Fruit fly (Drosophila melanogaster) whole organism, embryonic: ENCODE results near the gene Acph-1.

Experiments used
- B-H1 ChIP-seq: fragments of 200-800 bp; sonication (Bioruptor generic); IDR thresholded peaks from 3 replicates; pipeline ENCODE4 v1.3.6; 2022; ENCODE audit warnings: missing biosample characterization, missing genetic modification characterization
- CG10274 ChIP-seq: fragments of 200-800 bp; sonication (Bioruptor generic); optimal IDR thresholded peaks from 3 replicates; lab custom pipeline; 2017; ENCODE audit warnings: missing biosample characterization, mild to moderate bottlenecking, missing genetic modification characterization
- CG10321 ChIP-seq: fragments of 200-800 bp; sonication (Bioruptor generic); IDR thresholded peaks from 2 replicates; pipeline ENCODE4 v1.3.6; 2022; ENCODE audit warnings: missing biosample characterization, missing genetic modification characterization
- CG11085 ChIP-seq: fragments of 200-800 bp; sonication (Bioruptor generic); IDR thresholded peaks from 2 replicates; pipeline ENCODE4 v1.3.6; 2022; ENCODE audit warnings: missing biosample characterization, missing genetic modification characterization
- CG11560 ChIP-seq: fragments of 200-800 bp; sonication (Bioruptor generic); IDR thresholded peaks from 3 replicates; pipeline ENCODE4 v1.3.6; 2022; ENCODE audit warnings: missing biosample characterization, missing genetic modification characterization
- CG11695 ChIP-seq: fragments of 200-800 bp; sonication (Bioruptor generic); IDR thresholded peaks from 3 replicates; pipeline ENCODE4 v1.3.6; 2022; ENCODE audit warnings: missing biosample characterization, missing genetic modification characterization
- CG12104 ChIP-seq: fragments of 200-800 bp; sonication (Bioruptor generic); optimal IDR thresholded peaks from 3 replicates; lab custom pipeline; 2016; ENCODE audit warnings: missing biosample characterization, missing genetic modification characterization
- CG12391 ChIP-seq: fragments of 200-800 bp; sonication (Bioruptor generic); optimal IDR thresholded peaks from 3 replicates; lab custom pipeline; 2018; ENCODE audit warnings: missing biosample characterization, mild to moderate bottlenecking, missing genetic modification characterization, moderate library complexity
- CG14441 ChIP-seq: fragments of 200-800 bp; sonication (Bioruptor generic); IDR thresholded peaks from 2 replicates; pipeline ENCODE4 v1.3.6; 2022; ENCODE audit warnings: missing biosample characterization, missing genetic modification characterization
- CG14860 ChIP-seq: fragments of 200-800 bp; sonication (Bioruptor generic); IDR thresholded peaks from 3 replicates; pipeline ENCODE4 v1.3.6; 2022; ENCODE audit warnings: missing biosample characterization, missing genetic modification characterization; ENCODE audit not compliant: partially characterized antibody
- CG16813 ChIP-seq: fragments of 200-800 bp; sonication (Bioruptor generic); IDR thresholded peaks from 3 replicates; pipeline ENCODE4 v1.3.6; 2022; ENCODE audit warnings: missing biosample characterization, missing genetic modification characterization; ENCODE audit not compliant: partially characterized antibody
- CG17802 ChIP-seq: fragments of 200-800 bp; sonication (Bioruptor generic); optimal IDR thresholded peaks from 2 replicates; lab custom pipeline; 2018; ENCODE audit warnings: missing biosample characterization, mild to moderate bottlenecking, missing genetic modification characterization, moderate library complexity
- CG2712 ChIP-seq: fragments of 200-800 bp; optimal IDR thresholded peaks from 3 replicates; lab custom pipeline; 2019; ENCODE audit warnings: missing biosample characterization, mild to moderate bottlenecking, missing genetic modification characterization, moderate library complexity
- CG6175 ChIP-seq: fragments of 200-800 bp; sonication (Bioruptor generic); IDR thresholded peaks from 3 replicates; pipeline ENCODE4 v1.3.6; 2022; ENCODE audit warnings: missing biosample characterization, missing genetic modification characterization
- CG6689 ChIP-seq: fragments of 200-800 bp; sonication (Bioruptor generic); IDR thresholded peaks from 2 replicates; pipeline ENCODE4 v1.3.6; 2022; ENCODE audit warnings: missing biosample characterization, missing genetic modification characterization
- CG7839 ChIP-seq: fragments of 200-800 bp; sonication (Bioruptor generic); optimal IDR thresholded peaks from 3 replicates; lab custom pipeline; 2018; ENCODE audit warnings: missing biosample characterization, mild to moderate bottlenecking, missing genetic modification characterization, moderate library complexity
- CG8765 ChIP-seq: fragments of 200-800 bp; sonication (Bioruptor generic); IDR thresholded peaks from 2 replicates; pipeline ENCODE4 v1.3.6; 2022; ENCODE audit warnings: missing biosample characterization, missing genetic modification characterization
- CG9932 ChIP-seq: fragments of 200-800 bp; sonication (Bioruptor generic); IDR thresholded peaks from 2 replicates; pipeline ENCODE4 v1.3.6; 2022; ENCODE audit warnings: missing biosample characterization, missing genetic modification characterization
- CTCF ChIP-seq: fragments of 200-800 bp; sonication (Bioruptor generic); optimal IDR thresholded peaks from 2 replicates; lab custom pipeline; 2017; ENCODE audit warnings: missing biosample characterization, mild to moderate bottlenecking, missing genetic modification characterization, moderate library complexity
- D ChIP-seq, 2 experiments: fragments of 200-800 bp in 1 of 2; fragments of >200 bp in 1 of 2; sonication (Bioruptor generic) in 1 of 2; optimal IDR thresholded peaks; 2 replicates in 1 of 2; 3 replicates in 1 of 2; lab custom pipeline; 2017; ENCODE audit warnings: mild to moderate bottlenecking in 1 of 2, missing biosample characterization in 1 of 2, missing genetic modification characterization in 1 of 2, missing genetic modification reagents in 1 of 2
- Dp ChIP-seq: fragments of 200-800 bp; sonication (Bioruptor generic); optimal IDR thresholded peaks from 2 replicates; lab custom pipeline; 2018; ENCODE audit warnings: missing biosample characterization, mild to moderate bottlenecking, missing genetic modification characterization, moderate library complexity
- Dref ChIP-seq: fragments of 200-800 bp; sonication (Bioruptor generic); IDR thresholded peaks from 2 replicates; pipeline ENCODE4 v1.3.6; 2022; ENCODE audit warnings: missing biosample characterization, missing genetic modification characterization
- Ets97D ChIP-seq: fragments of 200-800 bp; sonication (Bioruptor generic); optimal IDR thresholded peaks from 3 replicates; lab custom pipeline; 2016; ENCODE audit warnings: missing biosample characterization, missing genetic modification characterization
- HHEX ChIP-seq: fragments of 200-800 bp; sonication (Bioruptor generic); optimal IDR thresholded peaks from 3 replicates; lab custom pipeline; 2017; ENCODE audit warnings: missing biosample characterization, mild to moderate bottlenecking, missing genetic modification characterization, missing genetic modification reagents
- HLH4C ChIP-seq: fragments of 200-800 bp; sonication (Bioruptor generic); IDR thresholded peaks from 3 replicates; pipeline ENCODE4 v1.3.6; 2022; ENCODE audit warnings: missing biosample characterization, missing genetic modification characterization; ENCODE audit not compliant: partially characterized antibody
- Hmx ChIP-seq: fragments of 200-800 bp; sonication (Bioruptor generic); optimal IDR thresholded peaks from 2 replicates; lab custom pipeline; 2016; ENCODE audit warnings: missing biosample characterization, missing genetic modification characterization
- Hr3 ChIP-seq: fragments of 200-800 bp; sonication (Bioruptor generic); optimal IDR thresholded peaks from 3 replicates; lab custom pipeline; 2016; ENCODE audit warnings: missing biosample characterization, missing genetic modification characterization
- Optix ChIP-seq: fragments of 200-800 bp; sonication (Bioruptor generic); IDR thresholded peaks from 3 replicates; pipeline ENCODE4 v1.3.6; 2022; ENCODE audit warnings: missing biosample characterization, missing genetic modification characterization
- Poxn ChIP-seq: fragments of 200-800 bp; sonication (Bioruptor generic); IDR thresholded peaks from 2 replicates; pipeline ENCODE4 v1.3.6; 2022; ENCODE audit warnings: missing biosample characterization, missing genetic modification characterization
- Ptx1 ChIP-seq: fragments of 200-800 bp; sonication (Bioruptor generic); IDR thresholded peaks from 2 replicates; pipeline ENCODE4 v1.3.6; 2022; ENCODE audit warnings: missing biosample characterization, missing genetic modification characterization
- Ravus ChIP-seq: fragments of 200-800 bp; sonication (Bioruptor generic); IDR thresholded peaks from 2 replicates; pipeline ENCODE4 v1.3.6; 2022; ENCODE audit warnings: missing biosample characterization, missing genetic modification characterization
- Rx ChIP-seq: fragments of 200-800 bp; sonication (Bioruptor generic); IDR thresholded peaks from 2 replicates; pipeline ENCODE4 v1.3.6; 2022; ENCODE audit warnings: missing biosample characterization, missing genetic modification characterization
- Side ChIP-seq: fragments of 200-800 bp; sonication (Bioruptor generic); optimal IDR thresholded peaks from 2 replicates; lab custom pipeline; 2016; ENCODE audit warnings: missing biosample characterization, missing genetic modification characterization
- Six4 ChIP-seq: fragments of 200-800 bp; sonication (Bioruptor generic); optimal IDR thresholded peaks from 2 replicates; lab custom pipeline; 2016; ENCODE audit warnings: missing biosample characterization, missing genetic modification characterization
- br ChIP-seq: fragments of >200 bp; optimal IDR thresholded peaks from 2 replicates; lab custom pipeline; 2017
- cg ChIP-seq: fragments of 200-800 bp; sonication (Bioruptor generic); optimal IDR thresholded peaks from 3 replicates; lab custom pipeline; 2019; ENCODE audit warnings: missing biosample characterization, mild to moderate bottlenecking, missing genetic modification characterization, moderate library complexity
- fu2 ChIP-seq: fragments of 200-800 bp; sonication (Bioruptor generic); optimal IDR thresholded peaks from 2 replicates; lab custom pipeline; 2016; ENCODE audit warnings: missing biosample characterization, missing genetic modification characterization
- gcm ChIP-seq: fragments of 200-800 bp; sonication (Bioruptor generic); optimal IDR thresholded peaks from 2 replicates; lab custom pipeline; 2019; ENCODE audit warnings: missing biosample characterization, mild to moderate bottlenecking, missing genetic modification characterization, moderate library complexity
- insv ChIP-seq, 2 experiments: fragments of 200-800 bp; sonication (Bioruptor generic); optimal IDR thresholded peaks; 3 replicates each; lab custom pipeline; 2016 to 2018; ENCODE audit warnings: missing biosample characterization in 2 of 2, missing genetic modification characterization in 2 of 2
- pan ChIP-seq, 4 experiments: fragments of >200 bp in 3 of 4; fragments of 200-800 bp in 1 of 4; sonication (Bioruptor generic) in 1 of 4; optimal IDR thresholded peaks in 3 of 4; IDR thresholded peaks in 1 of 4; 2 replicates each; pipeline versions ENCODE4 v1.3.6 to Lab custom; 2017 to 2022; ENCODE audit warnings: missing biosample characterization in 2 of 4, missing genetic modification characterization in 2 of 4, mixed read lengths in 1 of 4
- pho ChIP-seq: fragments of 200-800 bp; sonication (Bioruptor generic); optimal IDR thresholded peaks from 2 replicates; lab custom pipeline; 2016; ENCODE audit warnings: missing biosample characterization, missing genetic modification characterization
- pum ChIP-seq: fragments of 200-800 bp; sonication (Bioruptor generic); optimal IDR thresholded peaks from 2 replicates; lab custom pipeline; 2016; ENCODE audit warnings: missing biosample characterization, missing genetic modification characterization
- ranshi ChIP-seq: fragments of 200-800 bp; sonication (Bioruptor generic); IDR thresholded peaks from 2 replicates; pipeline ENCODE4 v1.3.6; 2022; ENCODE audit warnings: missing biosample characterization, missing genetic modification characterization
- scrt ChIP-seq: fragments of 200-800 bp; sonication (Bioruptor generic); optimal IDR thresholded peaks from 2 replicates; lab custom pipeline; 2018; ENCODE audit warnings: missing biosample characterization, mild to moderate bottlenecking, missing genetic modification characterization, moderate library complexity
- sens-2 ChIP-seq: fragments of 200-800 bp; sonication (Bioruptor generic); IDR thresholded peaks from 2 replicates; pipeline ENCODE4 v1.3.6; 2022; ENCODE audit warnings: missing biosample characterization, missing genetic modification characterization
- slp2 ChIP-seq: fragments of 200-800 bp; sonication (Bioruptor generic); optimal IDR thresholded peaks from 2 replicates; lab custom pipeline; 2016; ENCODE audit warnings: missing biosample characterization, missing genetic modification characterization
- tap ChIP-seq: fragments of 200-800 bp; optimal IDR thresholded peaks from 3 replicates; lab custom pipeline; 2019; ENCODE audit warnings: missing biosample characterization, mild to moderate bottlenecking, missing genetic modification characterization, moderate library complexity
- tin ChIP-seq: fragments of 200-800 bp; sonication (Bioruptor generic); optimal IDR thresholded peaks from 3 replicates; lab custom pipeline; 2016; ENCODE audit warnings: missing biosample characterization, missing genetic modification characterization
- vnd ChIP-seq: fragments of 200-800 bp; sonication (Bioruptor generic); IDR thresholded peaks from 3 replicates; pipeline ENCODE4 v1.3.6; 2022; ENCODE audit warnings: missing biosample characterization, missing genetic modification characterization; ENCODE audit not compliant: partially characterized antibody

Gene Acph-1

dm6 chr3R:30021559-30022451 lies 28.6 kb upstream of the Acph-1 start, which contains the start of gene Mgat2 (continued):
- TF ChIP-seq ranshi (no peak; the same call in 1 of the 2 replicates), Ravus (GFP tag; lab: Robert Waterston, UW) (no peak), Side (GFP tag; lab: Kevin White, UChicago) (peak; percentile 63), Ptx1 (no peak), Six4 (GFP tag; lab: Kevin White, UChicago) (no peak), br (no peak), HLH4C (GFP tag; lab: Robert Waterston, UW) (peak; percentile 80), CG6689 (no peak), CG7839 (tag; lab: Kevin White, UChicago) (no peak), CG17802 (no peak), CG6175 (GFP tag; lab: Robert Waterston, UW) (peak; percentile 82; the same call in 2 of the 3 replicates), CG11560 (tag; lab: Robert Waterston, UW) (no peak), CG14860 (peak; percentile 71), CG16813 (GFP tag; lab: Robert Waterston, UW) (peak; percentile 79), CG10274 (GFP tag; lab: Kevin White, UChicago) (no peak), CG11695 (peak; percentile 30; the same call in 1 of the 3 replicates), CG8765 (GFP tag; lab: Robert Waterston, UW) (no peak), tin (GFP tag; lab: Kevin White, UChicago) (no peak), vnd (GFP tag; lab: Robert Waterston, UW) (peak; percentile 77), pho (GFP tag; lab: Kevin White, UChicago) (no peak), Poxn (GFP tag; lab: Robert Waterston, UW) (no peak), pan (optimal IDR thresholded peaks at IDR 0.05; lab: Kevin White, UChicago) (no peak), pan (GFP tag; optimal IDR thresholded peaks at IDR 0.05 in 1 of 2, IDR thresholded peaks at IDR 0.05 in 1 of 2) (no peak), CG2712 (peak; percentile 61), Dp (GFP tag; lab: Kevin White, UChicago) (peak; percentile 79), HHEX (GFP tag; lab: Kevin White, UChicago) (peak; percentile 18), Rx (GFP tag; lab: Robert Waterston, UW) (0 out of 2 replicates have a peak, but pooled peaks have one; percentile 20), CG10321 (GFP tag; lab: Robert Waterston, UW) (peak; percentile 72), CG9932 (GFP tag; lab: Robert Waterston, UW) (peak; percentile 23; the same call in 1 of the 2 replicates), sens-2 (GFP tag; lab: Robert Waterston, UW) (peak; percentile 39; the same call in 1 of the 2 replicates), CG14441 (no peak), scrt (GFP tag; lab: Kevin White, UChicago) (peak; percentile 32), insv (GFP tag; optimal IDR thresholded peaks at IDR 0.05; lab: Kevin White, UChicago) (no peak), Hmx (GFP tag; lab: Kevin White, UChicago) (no peak), Optix (GFP tag; lab: Robert Waterston, UW) (peak; percentile 30; the same call in 1 of the 3 replicates), cg (GFP tag; lab: Kevin White, UChicago) (peak; percentile 96), CG11085 (GFP tag; lab: Robert Waterston, UW) (no peak), slp2 (GFP tag; lab: Kevin White, UChicago) (no peak), gcm (GFP tag; lab: Kevin White, UChicago) (peak; percentile 97), Dref (GFP tag; lab: Robert Waterston, UW) (peak; percentile 77), CG12391 (tag; lab: Kevin White, UChicago) (peak; percentile 6), fu2 (GFP tag; lab: Kevin White, UChicago) (no peak), tap (tag; lab: Kevin White, UChicago) (peak; percentile 65), Ets97D (no peak), pum (GFP tag; lab: Kevin White, UChicago) (no peak), B-H1 (no peak), CG12104 (GFP tag; lab: Kevin White, UChicago) (no peak), CTCF (GFP tag; lab: Kevin White, UChicago) (no peak), D (optimal IDR thresholded peaks at IDR 0.05; lab: Kevin White, UChicago) (no peak), D (GFP tag; optimal IDR thresholded peaks at IDR 0.05; lab: Kevin White, UChicago) (no peak), Hr3 (GFP tag; lab: Kevin White, UChicago) (no peak)
